Worm (Caenorhabditis elegans): ENCODE measurements around the gene srg-3.

- TF ChIP-seq nhr-10 (tag; optimal IDR thresholded peaks at IDR 0.05): no peak
- TF ChIP-seq zfp-3 (GFP tag; conservative IDR thresholded peaks at IDR 0.05): no peak
- no peak for TF ChIP-seq tag-97 (GFP tag; IDR thresholded peaks at IDR 0.05)
- TF ChIP-seq ama-1 (optimal IDR thresholded peaks at IDR 0.05): no peak
- no peak for TF ChIP-seq hif-1 (tag; optimal IDR thresholded peaks at IDR 0.05)
- no peak for TF ChIP-seq hlh-30 (tag; optimal IDR thresholded peaks at IDR 0.05; ENCODE audit: insufficient read depth)
- no peak for TF ChIP-seq unc-130 (GFP tag; optimal IDR thresholded peaks at IDR 0.05)
Observed at ce11 chrIII:6231880-6232279, 38.3 kb downstream of the srg-3 start.

Measured in whole organism, L4 larva.